Worm (Caenorhabditis elegans): Measurements from ENCODE around the gene sax-1.

Gene sax-1

DNA sequence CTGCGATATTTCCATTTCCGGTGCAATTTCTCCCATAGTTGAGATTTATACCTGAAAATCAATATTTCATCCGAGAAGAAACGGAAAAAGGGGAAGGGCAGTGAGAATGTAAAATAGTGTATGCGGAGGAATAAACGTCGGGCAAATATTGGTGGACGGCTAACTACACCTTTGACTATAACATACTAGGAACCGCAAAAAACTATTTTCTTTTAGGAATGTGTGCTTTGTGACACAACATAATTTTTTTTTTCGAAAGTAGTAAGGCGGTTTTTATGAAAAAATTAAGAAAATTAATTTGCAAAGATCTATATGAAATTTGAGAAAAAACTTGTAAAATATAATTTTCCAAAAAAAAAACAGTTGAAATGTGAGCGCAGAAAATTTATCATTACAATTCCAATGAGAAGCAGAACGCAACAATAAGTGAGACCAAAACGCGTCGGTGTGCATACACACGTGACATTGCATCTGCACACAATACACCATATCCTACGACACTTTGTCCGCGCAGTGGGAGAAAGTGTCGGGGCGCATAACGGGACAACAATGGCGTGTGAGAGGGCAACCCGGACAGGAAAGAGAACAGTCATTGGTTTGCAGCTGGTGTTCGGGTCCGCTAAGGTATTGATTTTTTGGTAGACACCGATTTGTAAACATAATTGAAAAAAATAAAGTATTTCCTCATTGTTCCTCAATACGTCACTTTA, at the start of gene sax-1, which contains the start of gene R11G1.2:
sax-1 (minus strand) TSS at position 51 of the 710 bp plus-strand sequence.
R11G1.2 (plus strand) TSS at position 515 of the 710 bp plus-strand sequence.
- TF ChIP-seq hmg-4 (GFP tag; optimal IDR thresholded peaks at IDR 0.05) = peak; percentile 56
- TF ChIP-seq pes-1 (GFP tag; IDR thresholded peaks at IDR 0.05) = no peak

DNA sequence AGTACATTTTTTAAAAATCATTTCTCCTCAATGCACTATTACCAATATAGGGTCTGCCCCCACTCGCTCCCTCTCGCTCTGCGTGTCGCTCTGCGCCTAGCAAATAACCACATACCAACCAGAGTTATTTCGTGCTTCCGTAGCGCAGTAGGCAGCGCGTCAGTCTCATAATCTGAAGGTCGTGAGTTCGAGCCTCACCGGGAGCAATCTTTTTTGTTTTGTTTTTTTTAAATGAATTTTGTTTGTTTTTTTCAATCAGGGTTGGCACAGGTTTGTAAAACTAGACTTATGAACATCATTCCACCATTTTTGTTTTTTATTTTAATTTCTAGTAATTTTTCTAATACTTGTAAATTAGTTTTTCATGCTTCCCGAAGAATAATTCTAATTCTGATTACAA, 47.7 kb upstream of the sax-1 start:
- TF ChIP-seq ama-1 (optimal IDR thresholded peaks at IDR 0.05) (no peak), pes-1 (GFP tag; IDR thresholded peaks at IDR 0.05) (peak; percentile 95), flt-1 (GFP tag; IDR thresholded peaks at IDR 0.05) (peak; percentile 90), tra-4 (tag; optimal IDR thresholded peaks at IDR 0.05) (peak; percentile 69), aly-1 (tag; optimal IDR thresholded peaks at IDR 0.05) (peak; percentile 82), sea-1 (GFP tag; conservative IDR thresholded peaks at IDR 0.05) (peak; percentile 88), B0310.2 (tag; optimal IDR thresholded peaks at IDR 0.05) (peak; percentile 81), scrt-1 (GFP tag; IDR thresholded peaks at IDR 0.05) (peak; percentile 94), tbx-11 (GFP tag; IDR thresholded peaks at IDR 0.05) (peak; percentile 92), ets-7 (tag; optimal IDR thresholded peaks at IDR 0.05) (peak; percentile 79), hmg-4 (GFP tag; optimal IDR thresholded peaks at IDR 0.05) (peak; percentile 91), ceh-13 (GFP tag; optimal IDR thresholded peaks at IDR 0.05) (peak; percentile 78), tbx-37 (GFP tag; conservative IDR thresholded peaks at IDR 0.05) (peak; percentile 92), ceh-36 (tag; optimal IDR thresholded peaks at IDR 0.05) (peak; percentile 91), hmbx-1 (tag; optimal IDR thresholded peaks at IDR 0.05) (peak; percentile 67), F13C5.2 (tag; optimal IDR thresholded peaks at IDR 0.05) (peak; percentile 96), hnd-1 (tag; optimal IDR thresholded peaks at IDR 0.05) (peak; percentile 83)

DNA sequence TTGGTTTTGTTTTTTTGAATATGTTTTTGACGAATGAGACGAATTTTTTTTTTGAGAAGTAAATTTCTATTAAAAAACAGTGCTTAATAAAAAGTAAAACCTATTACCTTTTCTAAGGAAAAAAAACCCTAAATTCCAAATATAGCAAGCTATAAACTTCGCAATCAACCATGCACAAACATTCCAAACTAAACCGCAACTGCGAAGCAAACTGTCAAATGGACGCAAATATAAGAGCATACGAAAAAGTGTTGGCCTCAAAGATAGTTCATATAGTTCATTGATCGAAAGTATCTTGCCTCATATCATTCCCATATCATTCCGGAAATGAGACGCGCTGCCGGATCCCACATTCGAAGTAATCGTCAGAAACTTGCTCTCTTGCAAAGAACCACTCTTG, 46.7 kb upstream of the sax-1 start, which contains the start of gene C01C4.3:
C01C4.3 (plus strand) TSS at position 301 of the 400 bp plus-strand sequence.
- no peak for TF ChIP-seq sea-1 (GFP tag; conservative IDR thresholded peaks at IDR 0.05)
- no peak for TF ChIP-seq pes-1 (GFP tag; IDR thresholded peaks at IDR 0.05)
- no peak for TF ChIP-seq hnd-1 (tag; optimal IDR thresholded peaks at IDR 0.05)
- TF ChIP-seq ets-7 (tag; optimal IDR thresholded peaks at IDR 0.05) = no peak
- TF ChIP-seq hmbx-1 (tag; optimal IDR thresholded peaks at IDR 0.05) = no peak
- no peak for TF ChIP-seq B0310.2 (tag; optimal IDR thresholded peaks at IDR 0.05)
- no peak for TF ChIP-seq tbx-11 (GFP tag; IDR thresholded peaks at IDR 0.05)
- no peak for TF ChIP-seq aly-1 (tag; optimal IDR thresholded peaks at IDR 0.05)
- no peak for TF ChIP-seq ama-1 (optimal IDR thresholded peaks at IDR 0.05)
- no peak for TF ChIP-seq ceh-36 (tag; optimal IDR thresholded peaks at IDR 0.05)
- TF ChIP-seq F13C5.2 (tag; optimal IDR thresholded peaks at IDR 0.05) = no peak
- TF ChIP-seq flt-1 (GFP tag; IDR thresholded peaks at IDR 0.05) = no peak
- TF ChIP-seq ceh-13 (GFP tag; optimal IDR thresholded peaks at IDR 0.05) = no peak
- TF ChIP-seq scrt-1 (GFP tag; IDR thresholded peaks at IDR 0.05) = no peak
- no peak for TF ChIP-seq tbx-37 (GFP tag; conservative IDR thresholded peaks at IDR 0.05)
- TF ChIP-seq hmg-4 (GFP tag; optimal IDR thresholded peaks at IDR 0.05) = no peak
- no peak for TF ChIP-seq tra-4 (tag; optimal IDR thresholded peaks at IDR 0.05)

- TF ChIP-seq F13C5.2 (tag; optimal IDR thresholded peaks at IDR 0.05) (no peak), sea-1 (GFP tag; conservative IDR thresholded peaks at IDR 0.05) (no peak), tra-4 (tag; optimal IDR thresholded peaks at IDR 0.05) (no peak), ceh-13 (GFP tag; optimal IDR thresholded peaks at IDR 0.05) (no peak), ets-7 (tag; optimal IDR thresholded peaks at IDR 0.05) (no peak), hmbx-1 (tag; optimal IDR thresholded peaks at IDR 0.05) (no peak), pes-1 (GFP tag; IDR thresholded peaks at IDR 0.05) (no peak), hnd-1 (tag; optimal IDR thresholded peaks at IDR 0.05) (no peak), flt-1 (GFP tag; IDR thresholded peaks at IDR 0.05) (no peak), B0310.2 (tag; optimal IDR thresholded peaks at IDR 0.05) (no peak)
These were observed 45.9 kb upstream of the sax-1 start for ce11 chrX:3695826-3696225.

- TF ChIP-seq pes-1 (GFP tag; IDR thresholded peaks at IDR 0.05) (peak; percentile 56; the same call in 1 of the 2 replicates), sea-1 (GFP tag; conservative IDR thresholded peaks at IDR 0.05) (0 out of 2 replicates have a peak, but pooled peaks have one; percentile 40), flt-1 (GFP tag; IDR thresholded peaks at IDR 0.05) (no peak), B0310.2 (tag; optimal IDR thresholded peaks at IDR 0.05) (no peak), tbx-37 (GFP tag; conservative IDR thresholded peaks at IDR 0.05) (peak; percentile 37; the same call in 1 of the 2 replicates), ama-1 (optimal IDR thresholded peaks at IDR 0.05) (no peak), hmbx-1 (tag; optimal IDR thresholded peaks at IDR 0.05) (no peak), F13C5.2 (tag; optimal IDR thresholded peaks at IDR 0.05) (peak; percentile 77), ets-7 (tag; optimal IDR thresholded peaks at IDR 0.05) (no peak), aly-1 (tag; optimal IDR thresholded peaks at IDR 0.05) (peak; percentile 35), scrt-1 (GFP tag; IDR thresholded peaks at IDR 0.05) (no peak), tra-4 (tag; optimal IDR thresholded peaks at IDR 0.05) (no peak), ceh-36 (tag; optimal IDR thresholded peaks at IDR 0.05) (no peak), ceh-13 (GFP tag; optimal IDR thresholded peaks at IDR 0.05) (no peak), tbx-11 (GFP tag; IDR thresholded peaks at IDR 0.05) (no peak), hnd-1 (tag; optimal IDR thresholded peaks at IDR 0.05) (no peak), hmg-4 (GFP tag; optimal IDR thresholded peaks at IDR 0.05) (peak; percentile 86)
These were observed 44.2 kb upstream of the sax-1 start for ce11 chrX:3694172-3694571.

DNA sequence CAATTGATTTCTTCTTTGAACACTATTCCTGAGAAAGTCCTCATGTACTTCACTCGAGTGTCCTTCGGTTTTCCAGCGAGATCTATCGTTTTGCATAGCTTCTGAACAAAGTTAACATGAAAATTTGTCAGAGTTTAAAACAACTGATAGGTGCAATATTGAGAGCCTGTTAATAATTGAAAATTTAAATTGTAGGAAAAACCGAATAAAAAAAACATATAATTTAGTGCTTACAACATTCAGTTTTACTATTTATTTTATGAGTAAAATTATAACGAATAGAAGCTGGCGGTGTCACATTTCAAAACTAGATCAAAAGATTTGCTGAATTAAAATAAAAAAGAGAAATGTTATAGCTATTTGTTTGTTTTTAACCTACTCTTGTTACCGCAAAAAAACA, 43.2 kb upstream of the sax-1 start, which contains the start of gene C02F12.8:
C02F12.8 (minus strand) TSS at position 101 of the 400 bp plus-strand sequence.
- no peak for TF ChIP-seq flt-1 (GFP tag; IDR thresholded peaks at IDR 0.05)
- TF ChIP-seq ceh-13 (GFP tag; optimal IDR thresholded peaks at IDR 0.05) = no peak
- TF ChIP-seq tra-4 (tag; optimal IDR thresholded peaks at IDR 0.05) = no peak
- no peak for TF ChIP-seq ama-1 (optimal IDR thresholded peaks at IDR 0.05)
- no peak for TF ChIP-seq F13C5.2 (tag; optimal IDR thresholded peaks at IDR 0.05)
- TF ChIP-seq hnd-1 (tag; optimal IDR thresholded peaks at IDR 0.05) = no peak
- TF ChIP-seq tbx-11 (GFP tag; IDR thresholded peaks at IDR 0.05) = no peak
- no peak for TF ChIP-seq tbx-37 (GFP tag; conservative IDR thresholded peaks at IDR 0.05)
- no peak for TF ChIP-seq hmg-4 (GFP tag; optimal IDR thresholded peaks at IDR 0.05)

DNA sequence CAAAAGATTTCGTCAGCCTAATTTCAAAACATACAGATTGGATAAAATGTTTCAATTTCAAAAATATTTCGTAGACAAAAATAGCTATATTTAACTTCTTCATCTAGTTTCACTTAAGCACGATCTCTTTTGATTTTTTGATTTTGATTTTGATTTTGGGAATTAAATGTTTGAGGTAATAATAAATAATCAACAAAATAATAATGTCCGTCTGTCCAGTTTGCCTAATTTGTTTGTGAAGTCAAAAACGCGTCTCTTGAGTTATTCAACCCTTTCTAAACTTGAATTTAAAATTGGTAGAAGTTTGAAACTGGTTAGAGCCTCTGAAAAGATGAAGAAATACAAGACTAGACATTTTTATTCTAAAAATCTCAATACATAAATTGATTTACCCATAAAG, 39.9 kb upstream of the sax-1 start:
- TF ChIP-seq ama-1 (optimal IDR thresholded peaks at IDR 0.05) = no peak
- TF ChIP-seq ets-7 (tag; optimal IDR thresholded peaks at IDR 0.05) = no peak
- TF ChIP-seq tra-4 (tag; optimal IDR thresholded peaks at IDR 0.05) = no peak
- TF ChIP-seq tbx-37 (GFP tag; conservative IDR thresholded peaks at IDR 0.05) = no peak
- no peak for TF ChIP-seq ceh-13 (GFP tag; optimal IDR thresholded peaks at IDR 0.05)
- TF ChIP-seq F13C5.2 (tag; optimal IDR thresholded peaks at IDR 0.05) = no peak
- TF ChIP-seq hnd-1 (tag; optimal IDR thresholded peaks at IDR 0.05) = no peak
- TF ChIP-seq flt-1 (GFP tag; IDR thresholded peaks at IDR 0.05) = no peak
- TF ChIP-seq scrt-1 (GFP tag; IDR thresholded peaks at IDR 0.05) = no peak
- TF ChIP-seq B0310.2 (tag; optimal IDR thresholded peaks at IDR 0.05) = no peak
- TF ChIP-seq hmg-4 (GFP tag; optimal IDR thresholded peaks at IDR 0.05) = no peak
- no peak for TF ChIP-seq tbx-11 (GFP tag; IDR thresholded peaks at IDR 0.05)
- no peak for TF ChIP-seq pes-1 (GFP tag; IDR thresholded peaks at IDR 0.05)
- no peak for TF ChIP-seq aly-1 (tag; optimal IDR thresholded peaks at IDR 0.05)
